Fruit fly (Drosophila melanogaster) whole organism, embryonic: ENCODE measurements around the gene CG8372.

Experiments used
- CG1233 ChIP-seq: fragments of 200-800 bp; sonication (Bioruptor generic); optimal IDR thresholded peaks from 4 replicates; lab custom pipeline; 2018; ENCODE audit warnings: missing biosample characterization, mild to moderate bottlenecking, missing genetic modification characterization
- Dip2 ChIP-seq: fragments of 200-800 bp; sonication (Bioruptor generic); IDR thresholded peaks from 2 replicates; pipeline ENCODE4 v1.3.6; 2022; ENCODE audit warnings: missing biosample characterization, missing genetic modification characterization
- YL-1 ChIP-seq: fragments of 200-800 bp; sonication (Bioruptor generic); optimal IDR thresholded peaks from 3 replicates; lab custom pipeline; 2017; ENCODE audit warnings: missing biosample characterization, mild to moderate bottlenecking, missing genetic modification characterization
- z ChIP-seq: fragments of 200-800 bp; sonication (Bioruptor generic); IDR thresholded peaks from 3 replicates; pipeline ENCODE4 v1.3.6; 2022; ENCODE audit warnings: missing biosample characterization, missing genetic modification characterization

DNA sequence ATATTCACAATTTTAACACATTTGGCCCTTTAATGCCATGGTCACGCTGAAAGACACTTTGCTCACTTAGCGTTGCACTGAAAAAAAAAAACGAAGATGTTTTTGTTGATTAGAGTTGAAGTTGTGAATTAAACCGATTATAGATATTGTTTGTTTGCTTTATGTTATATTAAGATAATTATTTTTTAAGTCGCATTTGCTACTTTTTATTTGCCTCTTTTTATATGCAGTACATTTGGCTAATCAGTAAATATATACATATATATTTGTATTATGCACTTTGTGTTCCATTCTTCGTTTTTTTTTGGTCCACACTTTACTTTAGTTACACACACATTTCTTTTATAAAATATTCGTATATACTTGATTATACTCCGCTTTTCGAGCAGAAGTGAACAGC is 17.6 kb upstream of the CG8372 start:
- TF ChIP-seq Dip2 (GFP tag; lab: Robert Waterston, UW) (no peak), YL-1 (no peak), z (GFP tag; lab: Robert Waterston, UW) (no peak), CG1233 (GFP tag; lab: Kevin White, UChicago) (no peak)
